Worm (Caenorhabditis elegans) whole organism, L1 larva: Measurements from ENCODE around the gene Y44A6C.2.

ENCODE experiments used
- C04F5.9 ChIP-seq: sonication (generic microtip); optimal IDR thresholded peaks from 2 replicates; lab custom pipeline; 2016; ENCODE audit warnings: missing genetic modification characterization, missing compliant biosample characterization
- C16A3.4 ChIP-seq: fragments of 150-350 bp; optimal IDR thresholded peaks from 2 replicates; lab custom pipeline; 2014; ENCODE audit warnings: missing biosample characterization, missing genetic modification characterization
- F16B12.6 ChIP-seq: fragments of 150-350 bp; optimal IDR thresholded peaks from 2 replicates; lab custom pipeline; 2014; ENCODE audit warnings: missing biosample characterization, missing genetic modification characterization
- Y116A8C.19 ChIP-seq: sonication (generic microtip); optimal IDR thresholded peaks from 2 replicates; lab custom pipeline; 2016; ENCODE audit warnings: missing compliant biosample characterization, missing genetic modification characterization, borderline replicate concordance
- aha-1 ChIP-seq: fragments of 150-350 bp; optimal IDR thresholded peaks from 2 replicates; lab custom pipeline; 2014; ENCODE audit warnings: missing biosample characterization, missing genetic modification characterization
- alr-1 ChIP-seq: fragments of 200-800 bp; sonication (Bioruptor generic); optimal IDR thresholded peaks from 2 replicates; lab custom pipeline; 2018; ENCODE audit warnings: borderline replicate concordance, mild to moderate bottlenecking, missing genetic modification characterization, missing compliant biosample characterization
- aly-2 ChIP-seq: fragments of 150-350 bp; optimal IDR thresholded peaks from 2 replicates; lab custom pipeline; 2014; ENCODE audit warnings: missing biosample characterization, missing genetic modification characterization
- ama-1 ChIP-seq: fragments of 150-350 bp; optimal IDR thresholded peaks from 2 replicates; lab custom pipeline; 2014
- ceh-88 ChIP-seq: fragments of 200-800 bp; sonication (Bioruptor generic); IDR thresholded peaks from 2 replicates; pipeline ENCODE4 v1.3.6; 2022; ENCODE audit warnings: missing genetic modification characterization, missing compliant biosample characterization
- dpl-1 ChIP-seq, 3 experiments: fragments of 150-350 bp in 2 of 3; sonication (generic microtip) in 1 of 3; optimal IDR thresholded peaks; 2 replicates each; lab custom pipeline; 2014 to 2017; ENCODE audit warnings: missing biosample characterization in 3 of 3, missing genetic modification characterization in 3 of 3, missing genetic modification reagents in 3 of 3
- dsc-1 ChIP-seq: sonication (generic microtip); optimal IDR thresholded peaks from 2 replicates; lab custom pipeline; 2016; ENCODE audit warnings: mild to moderate bottlenecking, missing genetic modification characterization, missing compliant biosample characterization
- efl-1 ChIP-seq, 4 experiments: fragments of 150-350 bp; optimal IDR thresholded peaks in 3 of 4; peaks in 1 of 4; 1 replicate in 1 of 4; 2 replicates in 3 of 4; lab custom pipeline; 2014; ENCODE audit warnings: missing biosample characterization in 2 of 4, missing genetic modification characterization in 2 of 4, missing genetic modification reagents in 2 of 4
- efl-3 ChIP-seq: fragments of 200-800 bp; sonication (Bioruptor generic); optimal IDR thresholded peaks from 2 replicates; lab custom pipeline; 2018; ENCODE audit warnings: mild to moderate bottlenecking, missing genetic modification characterization, missing compliant biosample characterization
- egl-13 ChIP-seq: sonication (generic microtip); optimal IDR thresholded peaks from 2 replicates; lab custom pipeline; 2016; ENCODE audit warnings: missing genotype, missing genetic modification reagents, missing genetic modification characterization, missing compliant biosample characterization
- elt-2 ChIP-seq: sonication (generic microtip); optimal IDR thresholded peaks from 2 replicates; lab custom pipeline; 2016; ENCODE audit warnings: missing genetic modification characterization, mild to moderate bottlenecking, inconsistent platforms, missing compliant biosample characterization, missing genetic modification reagents
- elt-3 ChIP-seq, 6 experiments: fragments of 150-350 bp in 1 of 6; sonication (generic microtip); optimal IDR thresholded peaks; 2 replicates each; lab custom pipeline; 2017 to 2018; ENCODE audit warnings: missing biosample characterization in 6 of 6, missing genetic modification characterization in 6 of 6, inconsistent platforms in 1 of 6
- ets-5 ChIP-seq: fragments of 200-800 bp; sonication (Bioruptor generic); IDR thresholded peaks from 2 replicates; pipeline ENCODE4 v1.3.6; 2022; ENCODE audit warnings: missing genetic modification characterization, missing compliant biosample characterization
- fkh-4 ChIP-seq: sonication (generic microtip); optimal IDR thresholded peaks from 2 replicates; lab custom pipeline; 2016; ENCODE audit warnings: missing compliant biosample characterization, missing genetic modification characterization, borderline replicate concordance
- grh-1 ChIP-seq: fragments of 200-800 bp; sonication (Bioruptor generic); IDR thresholded peaks from 2 replicates; pipeline ENCODE4 v1.3.6; 2022; ENCODE audit warnings: missing genetic modification reagents, missing genetic modification characterization, missing compliant biosample characterization
- hlh-17 ChIP-seq: fragments of 200-800 bp; sonication (Bioruptor generic); optimal IDR thresholded peaks from 2 replicates; lab custom pipeline; 2018; ENCODE audit warnings: missing genetic modification characterization, mild to moderate bottlenecking, missing compliant biosample characterization, moderate library complexity, borderline replicate concordance
- hpl-2 ChIP-seq: fragments of 150-350 bp; optimal IDR thresholded peaks from 2 replicates; lab custom pipeline; 2014; ENCODE audit warnings: missing biosample characterization, missing genetic modification reagents, missing genetic modification characterization
- irx-1 ChIP-seq: sonication (generic microtip); optimal IDR thresholded peaks from 2 replicates; lab custom pipeline; 2016; ENCODE audit warnings: missing genetic modification characterization, missing compliant biosample characterization
- isw-1 ChIP-seq: fragments of 200-800 bp; sonication (Bioruptor generic); IDR thresholded peaks from 2 replicates; pipeline ENCODE4 v1.3.6; 2022; ENCODE audit warnings: missing genetic modification characterization, missing compliant biosample characterization
- jun-1 ChIP-seq: fragments of 150-350 bp; optimal IDR thresholded peaks from 2 replicates; lab custom pipeline; 2014; ENCODE audit warnings: missing biosample characterization, missing genetic modification reagents, missing genetic modification characterization
- lin-14 ChIP-seq: fragments of 200-800 bp; sonication (Bioruptor generic); optimal IDR thresholded peaks from 2 replicates; lab custom pipeline; 2018; ENCODE audit warnings: mild to moderate bottlenecking, missing genetic modification characterization, moderate library complexity, missing compliant biosample characterization
- lin-35 ChIP-seq, 2 experiments: fragments of 150-350 bp; optimal IDR thresholded peaks; 2 replicates each; lab custom pipeline; 2014; ENCODE audit warnings: missing biosample characterization in 2 of 2, missing genetic modification characterization in 2 of 2, missing genetic modification reagents in 2 of 2
- lin-39 ChIP-seq: fragments of 150-350 bp; optimal IDR thresholded peaks from 2 replicates; lab custom pipeline; 2014; ENCODE audit warnings: missing biosample characterization, missing genetic modification reagents, missing genetic modification characterization
- lsy-2 ChIP-seq, 2 experiments: fragments of 150-350 bp; optimal IDR thresholded peaks; 2 replicates each; lab custom pipeline; 2014; ENCODE audit warnings: missing biosample characterization in 2 of 2, missing genetic modification characterization in 2 of 2
- mab-9 ChIP-seq: fragments of 200-800 bp; sonication (Bioruptor generic); IDR thresholded peaks from 2 replicates; pipeline ENCODE4 v1.3.6; 2022; ENCODE audit warnings: missing genetic modification reagents, missing genetic modification characterization, missing compliant biosample characterization
- mdl-1 ChIP-seq, 2 experiments: fragments of 150-350 bp; optimal IDR thresholded peaks; 2 replicates each; lab custom pipeline; 2014 to 2017; ENCODE audit warnings: missing biosample characterization in 2 of 2, missing genetic modification characterization in 2 of 2, inconsistent platforms in 1 of 2
- mep-1 ChIP-seq: fragments of 150-350 bp; optimal IDR thresholded peaks from 2 replicates; lab custom pipeline; 2014; ENCODE audit warnings: missing biosample characterization, missing genetic modification characterization
- nhr-11 ChIP-seq: fragments of 150-350 bp; optimal IDR thresholded peaks from 2 replicates; lab custom pipeline; 2014; ENCODE audit warnings: missing biosample characterization, missing genetic modification characterization
- nhr-12 ChIP-seq: sonication (generic microtip); optimal IDR thresholded peaks from 2 replicates; lab custom pipeline; 2017; ENCODE audit warnings: missing biosample characterization, missing genetic modification characterization
- nhr-19 ChIP-seq: fragments of 200-800 bp; sonication (Bioruptor generic); conservative IDR thresholded peaks from 2 replicates; pipeline ENCODE4 v1.3.6; 2022; ENCODE audit warnings: missing genetic modification characterization, missing compliant biosample characterization
- nhr-20 ChIP-seq: sonication (generic microtip); optimal IDR thresholded peaks from 2 replicates; lab custom pipeline; 2016; ENCODE audit warnings: mild to moderate bottlenecking, missing genetic modification characterization, missing compliant biosample characterization
- nhr-47 ChIP-seq: sonication (generic microtip); optimal IDR thresholded peaks from 2 replicates; lab custom pipeline; 2016; ENCODE audit warnings: mild to moderate bottlenecking, missing genetic modification characterization, moderate library complexity, missing compliant biosample characterization
- nhr-77 ChIP-seq: fragments of 150-350 bp; optimal IDR thresholded peaks from 2 replicates; lab custom pipeline; 2014; ENCODE audit warnings: missing biosample characterization, missing genetic modification characterization
- nhr-85 ChIP-seq: sonication (generic microtip); peaks from one replicate; lab custom pipeline; 2016; ENCODE audit warnings: missing genetic modification characterization, inconsistent platforms, missing compliant biosample characterization
- pag-3 ChIP-seq: sonication (generic microtip); optimal IDR thresholded peaks from 2 replicates; lab custom pipeline; 2017; ENCODE audit warnings: missing genetic modification characterization, mild to moderate bottlenecking, missing compliant biosample characterization, antibody characterized with exemption, borderline replicate concordance; ENCODE audit not compliant: insufficient read depth
- pax-3 ChIP-seq: fragments of 200-800 bp; sonication (Bioruptor generic); optimal IDR thresholded peaks from 2 replicates; lab custom pipeline; 2018; ENCODE audit warnings: mild to moderate bottlenecking, missing genetic modification characterization, moderate library complexity, missing compliant biosample characterization
- snpc-4 ChIP-seq: fragments of 150-350 bp; optimal IDR thresholded peaks from 2 replicates; lab custom pipeline; 2014; ENCODE audit warnings: missing biosample characterization, missing genetic modification characterization
- sox-4 ChIP-seq: sonication (generic microtip); optimal IDR thresholded peaks from 2 replicates; lab custom pipeline; 2016; ENCODE audit warnings: missing genetic modification characterization, missing compliant biosample characterization
- sptf-1 ChIP-seq: fragments of 150-350 bp; optimal IDR thresholded peaks from 2 replicates; lab custom pipeline; 2014; ENCODE audit warnings: missing biosample characterization, missing genetic modification characterization
- tbx-2 ChIP-seq: sonication (generic microtip); optimal IDR thresholded peaks from 2 replicates; lab custom pipeline; 2016; ENCODE audit warnings: missing genetic modification characterization, missing compliant biosample characterization
- unc-130 ChIP-seq: fragments of 150-350 bp; optimal IDR thresholded peaks from 2 replicates; lab custom pipeline; 2017; ENCODE audit warnings: missing biosample characterization, missing genetic modification characterization, inconsistent platforms
- unc-86 ChIP-seq: sonication (generic microtip); optimal IDR thresholded peaks from 2 replicates; lab custom pipeline; 2016; ENCODE audit warnings: missing genetic modification characterization, missing compliant biosample characterization
- vab-15 ChIP-seq: sonication (generic microtip); optimal IDR thresholded peaks from 2 replicates; lab custom pipeline; 2017; ENCODE audit warnings: missing genotype, mild to moderate bottlenecking, missing genetic modification characterization, missing compliant biosample characterization
- zag-1 ChIP-seq: fragments of 150-350 bp; optimal IDR thresholded peaks from 2 replicates; lab custom pipeline; 2014; ENCODE audit warnings: missing biosample characterization, missing genetic modification characterization
- zip-4 ChIP-seq: fragments of 200-800 bp; sonication (Bioruptor generic); optimal IDR thresholded peaks from 2 replicates; lab custom pipeline; 2018; ENCODE audit warnings: mild to moderate bottlenecking, missing genetic modification characterization, moderate library complexity, missing compliant biosample characterization
- ztf-11 ChIP-seq, 2 experiments: sonication (generic microtip); optimal IDR thresholded peaks; 2 replicates each; lab custom pipeline; 2016 to 2017; ENCODE audit warnings: missing genetic modification characterization in 2 of 2, missing biosample characterization in 1 of 2, missing compliant biosample characterization in 1 of 2
- ztf-4 ChIP-seq: fragments of 150-350 bp; optimal IDR thresholded peaks from 2 replicates; lab custom pipeline; 2014; ENCODE audit warnings: missing biosample characterization, missing genetic modification characterization

Y44A6C.2 gene

DNA sequence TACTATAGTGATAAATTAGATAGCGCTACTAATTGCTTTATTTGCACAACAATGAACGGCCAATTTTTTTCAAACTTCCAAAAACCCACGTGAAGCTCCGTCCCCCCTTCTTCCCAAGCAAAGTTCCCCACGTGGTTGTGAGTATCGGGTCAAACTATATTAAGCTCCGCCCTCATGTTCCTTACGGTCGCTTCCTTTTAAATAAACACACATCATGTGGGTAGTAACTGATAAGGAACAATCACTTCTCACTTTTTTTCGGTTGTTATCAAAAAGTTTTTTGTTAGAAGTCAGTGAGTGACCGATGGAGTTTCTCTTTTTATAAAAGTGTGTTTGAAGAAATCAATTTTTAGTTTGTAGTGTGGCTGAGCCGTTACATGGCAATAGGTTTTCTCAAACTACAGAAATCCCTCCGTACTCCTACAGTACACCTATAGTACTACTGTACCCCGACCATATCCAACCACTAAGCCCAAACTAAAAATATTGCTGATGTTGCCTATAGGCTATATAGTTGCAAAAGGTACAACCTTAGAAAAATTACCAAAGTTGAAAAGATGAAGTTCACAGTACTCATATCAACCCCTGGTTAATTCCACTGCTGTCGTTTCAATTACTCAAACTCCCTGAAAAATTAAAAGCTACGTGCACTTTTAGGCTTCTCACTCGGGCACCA, 9.6 kb upstream of the Y44A6C.2 start (continued):
- TF ChIP-seq unc-130 (tag; lab: Kevin White, UChicago) (peak; percentile 9), aha-1 (peak; percentile 40), F16B12.6 (tag; lab: Kevin White, UChicago) (no peak), nhr-47 (tag; lab: Kevin White, UChicago) (no peak), lin-14 (no peak), lin-35 (GFP tag; optimal IDR thresholded peaks at IDR 0.05; lab: Kevin White, UChicago) (peak in 1 of 2 experiments; percentile 78), elt-2 (tag; lab: Kevin White, UChicago) (peak; percentile 94), nhr-77 (tag; lab: Kevin White, UChicago) (no peak), grh-1 (GFP tag; lab: Robert Waterston, UW) (no peak), isw-1 (GFP tag; lab: Robert Waterston, UW) (no peak), pag-3 (tag; lab: Kevin White, UChicago) (no peak), ztf-4 (tag; lab: Kevin White, UChicago) (no peak), pax-3 (tag; lab: Kevin White, UChicago) (no peak), sptf-1 (tag; lab: Kevin White, UChicago) (no peak), lin-39 (no peak), elt-3 (tag; optimal IDR thresholded peaks at IDR 0.05; lab: Kevin White, UChicago) (peak in 2 of 6 experiments; percentile 71 to 77), Y116A8C.19 (tag; lab: Kevin White, UChicago) (no peak), fkh-4 (no peak), dpl-1 (GFP tag; optimal IDR thresholded peaks at IDR 0.05; lab: Kevin White, UChicago) (peak in 1 of 3 experiments; percentile 1), vab-15 (tag; lab: Kevin White, UChicago) (no peak), nhr-19 (peak; percentile 66), egl-13 (tag; lab: Kevin White, UChicago) (no peak), aly-2 (no peak), C04F5.9 (peak; percentile 10), C16A3.4 (tag; lab: Kevin White, UChicago) (no peak), hpl-2 (GFP tag; lab: Kevin White, UChicago) (no peak), nhr-11 (tag; lab: Kevin White, UChicago) (no peak), alr-1 (tag; lab: Kevin White, UChicago) (no peak), lsy-2 (tag; optimal IDR thresholded peaks at IDR 0.05; lab: Kevin White, UChicago) (peak in 1 of 2 experiments; percentile 23), nhr-12 (tag; lab: Kevin White, UChicago) (no peak), zag-1 (tag; lab: Kevin White, UChicago) (no peak), jun-1 (tag; lab: Kevin White, UChicago) (no peak), mab-9 (no peak), sox-4 (tag; lab: Kevin White, UChicago) (no peak), ama-1 (lab: Kevin White, UChicago) (no peak), irx-1 (tag; lab: Kevin White, UChicago) (peak; percentile 18)

DNA sequence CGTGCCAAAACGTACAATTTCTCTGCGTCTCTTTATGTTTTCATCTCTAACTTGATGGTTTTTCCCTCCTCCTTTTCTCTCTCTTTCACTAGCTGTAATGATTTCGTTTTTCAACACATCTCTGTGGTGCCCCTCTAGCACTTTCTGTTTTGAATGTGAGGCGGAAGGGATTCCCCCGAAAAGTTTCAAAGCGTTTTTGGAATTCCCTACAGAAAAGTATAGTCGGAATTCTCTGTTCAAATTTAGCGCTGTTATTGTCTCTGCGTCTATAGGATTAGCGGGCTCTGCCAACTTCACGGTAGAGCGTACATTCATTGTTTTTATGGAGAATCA, 9.1 kb upstream of the Y44A6C.2 start:
- TF ChIP-seq dpl-1 (GFP tag; optimal IDR thresholded peaks at IDR 0.05; lab: Kevin White, UChicago) (peak; percentile 35 to 80 (median 42)), mdl-1 (tag; optimal IDR thresholded peaks at IDR 0.05; lab: Kevin White, UChicago) (peak; percentile 27 to 89), ets-5 (GFP tag; lab: Robert Waterston, UW) (no peak), hlh-17 (GFP tag; lab: Kevin White, UChicago) (no peak), efl-3 (GFP tag; lab: Kevin White, UChicago) (no peak), snpc-4 (tag; lab: Kevin White, UChicago) (no peak), nhr-85 (tag; lab: Kevin White, UChicago) (peak; percentile 54), nhr-11 (tag; lab: Kevin White, UChicago) (no peak), nhr-20 (tag; lab: Kevin White, UChicago) (peak; percentile 59), elt-3 (tag; optimal IDR thresholded peaks at IDR 0.05; lab: Kevin White, UChicago) (no peak), efl-1 (optimal IDR thresholded peaks at IDR 0.05; lab: Kevin White, UChicago) (peak; percentile 21 to 77), efl-1 (GFP tag; optimal IDR thresholded peaks at IDR 0.05 in 1 of 2; lab: Kevin White, UChicago) (peak; percentile 80 to 96), ceh-88 (no peak), pag-3 (tag; lab: Kevin White, UChicago) (peak; percentile 9), zip-4 (GFP tag; lab: Kevin White, UChicago) (no peak), zag-1 (tag; lab: Kevin White, UChicago) (no peak), lsy-2 (tag; optimal IDR thresholded peaks at IDR 0.05; lab: Kevin White, UChicago) (peak; percentile 32 to 47), ztf-11 (tag; optimal IDR thresholded peaks at IDR 0.05; lab: Kevin White, UChicago) (no peak), tbx-2 (tag; lab: Kevin White, UChicago) (peak; percentile 11), dsc-1 (tag; lab: Kevin White, UChicago) (peak; percentile 46), unc-86 (tag; lab: Kevin White, UChicago) (peak; percentile 13), mep-1 (tag; lab: Kevin White, UChicago) (peak; percentile 24), aly-2 (no peak)
